Fruit fly (Drosophila melanogaster): ENCODE results near the gene CG11975.

DNA sequence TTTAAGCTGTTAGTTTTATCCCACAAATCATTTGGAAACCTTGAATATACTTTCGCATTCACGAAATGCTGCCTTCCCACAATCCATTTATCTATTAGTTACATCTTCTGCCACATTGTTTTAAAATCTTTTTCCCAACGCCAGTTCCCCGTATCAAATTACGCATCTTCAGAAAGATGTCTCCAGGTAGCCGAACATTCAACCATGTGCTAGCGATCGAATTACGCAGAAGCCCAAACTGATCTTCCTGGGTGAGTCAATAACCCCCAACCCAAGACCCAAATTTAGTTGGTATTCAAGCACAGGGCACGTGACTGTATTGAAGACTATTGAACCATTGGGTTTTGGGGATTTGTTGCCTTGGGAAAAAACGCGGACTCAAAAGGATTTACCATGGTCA is 30.9 kb downstream of the CG11975 start:
- no peak for TF ChIP-seq Snoo (tag; optimal IDR thresholded peaks at IDR 0.05)
- TF ChIP-seq Ets98B (GFP tag; IDR thresholded peaks at IDR 0.05), result no peak
- TF ChIP-seq CG8301 (tag; optimal IDR thresholded peaks at IDR 0.05), result no peak
- TF ChIP-seq Pif1A (GFP tag; optimal IDR thresholded peaks at IDR 0.05), result no peak
- TF ChIP-seq CG34367 (tag; optimal IDR thresholded peaks at IDR 0.05), result no peak
- no peak for TF ChIP-seq CG4496 (GFP tag; IDR thresholded peaks at IDR 0.05)
- no peak for TF ChIP-seq CG13204 (GFP tag; optimal IDR thresholded peaks at IDR 0.05)
